Worm (Caenorhabditis elegans) whole organism, midembryonic: ENCODE results near the gene phat-8.

Experiments used
- T22C8.4 ChIP-seq: fragments of 200-800 bp; sonication (Bioruptor generic); IDR thresholded peaks from 2 replicates; pipeline ENCODE4 v1.3.6; 2022; ENCODE audit warnings: missing genetic modification characterization, missing compliant biosample characterization
- cog-1 ChIP-seq: sonication (generic microtip); optimal IDR thresholded peaks from 2 replicates; lab custom pipeline; 2016; ENCODE audit warnings: missing genetic modification characterization, missing compliant biosample characterization
- flt-1 ChIP-seq: fragments of 200-800 bp; sonication (Bioruptor generic); IDR thresholded peaks from 2 replicates; pipeline ENCODE4 v1.3.6; 2022; ENCODE audit warnings: missing genetic modification characterization, missing compliant biosample characterization
- klf-2 ChIP-seq: fragments of 200-800 bp; sonication (Bioruptor generic); conservative IDR thresholded peaks from 2 replicates; pipeline ENCODE4 v1.3.6; 2022; ENCODE audit warnings: missing genetic modification reagents, missing genetic modification characterization, missing compliant biosample characterization
- med-1 ChIP-seq: sonication (generic microtip); optimal IDR thresholded peaks from 2 replicates; lab custom pipeline; 2017; ENCODE audit warnings: missing genetic modification characterization, mild to moderate bottlenecking, missing compliant biosample characterization, antibody characterized with exemption, missing genetic modification reagents; ENCODE audit not compliant: insufficient read depth
- ref-1 ChIP-seq: fragments of 200-800 bp; sonication (Bioruptor generic); conservative IDR thresholded peaks from 2 replicates; pipeline ENCODE4 v1.3.6; 2022; ENCODE audit warnings: missing genetic modification reagents, missing genetic modification characterization, missing compliant biosample characterization

ce11 chrII:12518809-12519344 lies 47.3 kb downstream of the phat-8 start, which contains the start of gene srh-70:
- TF ChIP-seq flt-1 (GFP tag; lab: Robert Waterston, UW), result no peak
- TF ChIP-seq klf-2 (GFP tag; lab: Robert Waterston, UW), result no peak
- no peak for TF ChIP-seq T22C8.4
- no peak for TF ChIP-seq cog-1
- no peak for TF ChIP-seq ref-1
- no peak for TF ChIP-seq med-1
